Fruit fly (Drosophila melanogaster): ENCODE data around the gene CG10681.
A peak's percentile ranks its signal among the peaks of the same experiment; 100 is the strongest.

The CG10681 gene

DNA sequence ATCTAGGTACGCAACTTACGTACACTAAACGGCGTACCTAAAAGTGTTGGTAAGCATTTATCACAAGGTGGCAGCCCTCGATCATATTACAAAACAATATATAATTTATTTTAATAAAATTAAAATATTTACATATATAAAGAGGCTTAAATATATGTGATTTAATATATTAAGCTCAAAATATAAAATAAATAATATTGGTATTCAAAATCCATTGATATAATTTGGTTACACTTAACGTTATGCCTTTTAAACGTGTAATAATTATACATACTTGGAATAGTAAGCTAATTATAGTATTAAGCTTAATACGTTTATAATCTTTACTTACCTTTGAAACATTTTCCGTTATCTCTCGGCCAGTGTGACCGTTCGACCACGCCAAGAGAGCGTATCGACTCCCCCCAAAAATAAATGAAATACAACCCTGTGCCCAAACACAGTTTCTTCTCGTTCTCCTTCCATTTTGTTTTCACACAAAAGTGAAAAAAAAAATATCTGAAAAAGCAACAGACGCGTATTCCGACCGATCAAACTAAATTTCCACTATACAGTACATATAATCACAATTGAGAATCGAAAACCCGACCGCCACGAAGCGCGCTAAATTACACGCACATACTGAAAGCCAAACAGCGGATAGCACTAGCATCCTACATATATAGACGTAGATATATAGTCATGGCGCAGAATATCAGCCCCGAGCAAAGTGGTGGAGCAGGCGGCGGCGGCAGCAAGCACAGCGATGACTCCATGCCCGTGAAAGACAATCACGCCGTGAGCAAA, 2.7 kb downstream of the CG10681 start, which contains the start of the genes CG10646 and vih (continued):
- TF ChIP-seq CG3995 (GFP tag; optimal IDR thresholded peaks at IDR 0.05) (no peak), gcm (GFP tag; optimal IDR thresholded peaks at IDR 0.05) (peak; percentile 23), Lim3 (GFP tag; IDR thresholded peaks at IDR 0.05) (no peak), B-H2 (GFP tag; optimal IDR thresholded peaks at IDR 0.05) (peak; percentile 39), Ptx1 (GFP tag; IDR thresholded peaks at IDR 0.05) (peak; percentile 39; the same call in 1 of the 2 replicates), Med (GFP tag) (peak; percentile 53), CG11085 (GFP tag; IDR thresholded peaks at IDR 0.05) (no peak), CG7987 (GFP tag; optimal IDR thresholded peaks at IDR 0.05) (no peak), dimm (GFP tag; IDR thresholded peaks at IDR 0.05) (no peak), lab (GFP tag; optimal IDR thresholded peaks at IDR 0.05) (peak; percentile 57), HmgZ (tag; optimal IDR thresholded peaks at IDR 0.05) (peak; percentile 28), phol (tag; optimal IDR thresholded peaks at IDR 0.05) (peak; percentile 90), CG33213 (GFP tag; optimal IDR thresholded peaks at IDR 0.05) (peak; percentile 20), sob (GFP tag; IDR thresholded peaks at IDR 0.05) (peak; percentile 7; the same call in 1 of the 2 replicates), vvl (GFP tag; IDR thresholded peaks at IDR 0.05) (peak; percentile 9; the same call in 1 of the 2 replicates), CG18764 (GFP tag; optimal IDR thresholded peaks at IDR 0.05) (no peak), CG8924 (tag; optimal IDR thresholded peaks at IDR 0.05) (peak; percentile 63), CG8089 (GFP tag; optimal IDR thresholded peaks at IDR 0.05) (no peak), row (GFP tag; IDR thresholded peaks at IDR 0.05) (peak; percentile 63), Hmr (GFP tag; optimal IDR thresholded peaks at IDR 0.05) (peak; percentile 68), al (GFP tag; IDR thresholded peaks at IDR 0.05) (0 out of 2 replicates have a peak, but pooled peaks have one; percentile 29), ftz-f1 (GFP tag; optimal IDR thresholded peaks at IDR 0.05) (peak; percentile 25), pzg (GFP tag; optimal IDR thresholded peaks at IDR 0.05) (peak; percentile 73), E2f1 (GFP tag; IDR thresholded peaks at IDR 0.05) (0 out of 2 replicates have a peak, but pooled peaks have one; percentile 23), CG8388 (GFP tag; optimal IDR thresholded peaks at IDR 0.05) (peak; percentile 26), Tbp (GFP tag; optimal IDR thresholded peaks at IDR 0.05) (no peak), Camta (GFP tag; optimal IDR thresholded peaks at IDR 0.05) (peak; percentile 29), seq (GFP tag; IDR thresholded peaks at IDR 0.05) (peak; percentile 10; the same call in 1 of the 2 replicates), CG10565 (GFP tag; optimal IDR thresholded peaks at IDR 0.05) (no peak), ind (GFP tag; optimal IDR thresholded peaks at IDR 0.05) (peak; percentile 59), CG10209 (GFP tag; optimal IDR thresholded peaks at IDR 0.05) (peak; percentile 48), so (GFP tag; IDR thresholded peaks at IDR 0.05) (no peak), CG17359 (tag; optimal IDR thresholded peaks at IDR 0.05) (peak; percentile 76), bsh (GFP tag; optimal IDR thresholded peaks at IDR 0.05) (peak in 1 of 2 experiments; percentile 35), CG18619 (GFP tag; optimal IDR thresholded peaks at IDR 0.05) (peak; percentile 21), Dref (GFP tag; IDR thresholded peaks at IDR 0.05) (peak; percentile 60), zf30C (GFP tag; optimal IDR thresholded peaks at IDR 0.05) (peak; percentile 2), p53 (GFP tag; optimal IDR thresholded peaks at IDR 0.05) (no peak), lov (optimal IDR thresholded peaks at IDR 0.05) (no peak), lov (GFP tag; IDR thresholded peaks at IDR 0.05) (0 out of 3 replicates have a peak, but pooled peaks have one; percentile 26), dpn (GFP tag; optimal IDR thresholded peaks at IDR 0.05) (peak; percentile 31 to 43), Side (GFP tag; optimal IDR thresholded peaks at IDR 0.05) (peak; percentile 33), esg (GFP tag; conservative IDR thresholded peaks at IDR 0.05) (no peak), MESR4 (GFP tag; optimal IDR thresholded peaks at IDR 0.05) (peak; percentile 96), Myb (GFP tag; optimal IDR thresholded peaks at IDR 0.05) (peak; percentile 90), CG12219 (GFP tag; optimal IDR thresholded peaks at IDR 0.05) (no peak), HHEX (GFP tag; optimal IDR thresholded peaks at IDR 0.05) (peak; percentile 58), CG2116 (GFP tag; optimal IDR thresholded peaks at IDR 0.05) (peak; percentile 99), Dp (GFP tag; optimal IDR thresholded peaks at IDR 0.05) (peak; percentile 31)
